Worm (Caenorhabditis elegans) whole organism, late embryonic: ENCODE data around the gene C01G10.1.

ENCODE experiments used
- C38D4.7 ChIP-seq: fragments of 200-800 bp; sonication (Bioruptor generic); optimal IDR thresholded peaks from 2 replicates; lab custom pipeline; 2018; ENCODE audit warnings: mild to moderate bottlenecking, missing genetic modification characterization, moderate library complexity, missing compliant biosample characterization
- F13H6.1 ChIP-seq: sonication (generic microtip); optimal IDR thresholded peaks from 2 replicates; lab custom pipeline; 2016; ENCODE audit warnings: missing genetic modification characterization, missing compliant biosample characterization
- K02D7.2 ChIP-seq: sonication (generic microtip); optimal IDR thresholded peaks from 2 replicates; lab custom pipeline; 2017; ENCODE audit warnings: mild to moderate bottlenecking, missing genetic modification characterization, missing compliant biosample characterization
- Y22D7AL.16 ChIP-seq: sonication (generic microtip); optimal IDR thresholded peaks from 2 replicates; lab custom pipeline; 2016; ENCODE audit warnings: missing genetic modification characterization, missing compliant biosample characterization
- ahr-1 ChIP-seq: sonication (generic microtip); optimal IDR thresholded peaks from 2 replicates; lab custom pipeline; 2016; ENCODE audit warnings: missing genetic modification characterization, missing compliant biosample characterization
- ceh-19 ChIP-seq: fragments of 200-800 bp; sonication (Bioruptor generic); optimal IDR thresholded peaks from 2 replicates; lab custom pipeline; 2018; ENCODE audit warnings: mild to moderate bottlenecking, missing genetic modification characterization, missing compliant biosample characterization
- ceh-22 ChIP-seq: sonication (generic microtip); optimal IDR thresholded peaks from 2 replicates; lab custom pipeline; 2017; ENCODE audit warnings: missing biosample characterization, missing genetic modification characterization
- ceh-31 ChIP-seq: sonication (generic microtip); optimal IDR thresholded peaks from 2 replicates; lab custom pipeline; 2016; ENCODE audit warnings: missing genetic modification characterization, missing compliant biosample characterization
- ceh-34 ChIP-seq: sonication (generic microtip); optimal IDR thresholded peaks from 2 replicates; lab custom pipeline; 2016; ENCODE audit warnings: mild to moderate bottlenecking, missing genetic modification characterization, missing compliant biosample characterization
- ceh-48 ChIP-seq: sonication (generic microtip); optimal IDR thresholded peaks from 2 replicates; lab custom pipeline; 2016; ENCODE audit warnings: missing genetic modification characterization, inconsistent platforms, missing compliant biosample characterization
- ceh-9 ChIP-seq: sonication (generic microtip); optimal IDR thresholded peaks from 2 replicates; lab custom pipeline; 2016; ENCODE audit warnings: mild to moderate bottlenecking, missing genetic modification characterization, inconsistent platforms, missing compliant biosample characterization
- che-1 ChIP-seq: sonication (generic microtip); optimal IDR thresholded peaks from 2 replicates; lab custom pipeline; 2016; ENCODE audit warnings: mild to moderate bottlenecking, missing genetic modification characterization, missing compliant biosample characterization
- dmd-4 ChIP-seq: sonication (generic microtip); optimal IDR thresholded peaks from 2 replicates; lab custom pipeline; 2016; ENCODE audit warnings: borderline replicate concordance, missing genetic modification characterization, missing compliant biosample characterization
- ets-4 ChIP-seq: sonication (generic microtip); optimal IDR thresholded peaks from 2 replicates; lab custom pipeline; 2016; ENCODE audit warnings: missing genetic modification characterization, missing compliant biosample characterization
- hlh-13 ChIP-seq: fragments of 200-800 bp; sonication (Bioruptor generic); optimal IDR thresholded peaks from 2 replicates; lab custom pipeline; 2018; ENCODE audit warnings: mild to moderate bottlenecking, missing genetic modification characterization, missing compliant biosample characterization
- hlh-6 ChIP-seq: sonication (generic microtip); optimal IDR thresholded peaks from 2 replicates; lab custom pipeline; 2016; ENCODE audit warnings: missing genotype, missing genetic modification characterization, missing compliant biosample characterization
- nfya-1 ChIP-seq: sonication (generic microtip); optimal IDR thresholded peaks from 2 replicates; lab custom pipeline; 2017; ENCODE audit warnings: missing genetic modification characterization, mild to moderate bottlenecking, missing compliant biosample characterization, antibody characterized with exemption, moderate library complexity
- odd-2 ChIP-seq: sonication (generic microtip); optimal IDR thresholded peaks from 2 replicates; lab custom pipeline; 2017; ENCODE audit warnings: antibody characterized with exemption, mild to moderate bottlenecking, missing genetic modification characterization, missing compliant biosample characterization
- pag-3 ChIP-seq: sonication (generic microtip); optimal IDR thresholded peaks from 2 replicates; lab custom pipeline; 2016; ENCODE audit warnings: missing compliant biosample characterization, missing genetic modification characterization, borderline replicate concordance
- pax-1 ChIP-seq: fragments of 150-350 bp; optimal IDR thresholded peaks from 2 replicates; lab custom pipeline; 2014; ENCODE audit warnings: missing biosample characterization, missing genetic modification characterization
- pha-4 ChIP-seq: fragments of 150-350 bp; optimal IDR thresholded peaks from 2 replicates; lab custom pipeline; 2018; ENCODE audit warnings: missing biosample characterization, missing genetic modification reagents, missing genetic modification characterization
- pros-1 ChIP-seq: fragments of 150-350 bp; optimal IDR thresholded peaks from 2 replicates; lab custom pipeline; 2014; ENCODE audit warnings: missing biosample characterization, missing genetic modification reagents, missing genetic modification characterization
- ref-2 ChIP-seq: sonication (generic microtip); optimal IDR thresholded peaks from 2 replicates; lab custom pipeline; 2016; ENCODE audit warnings: missing genetic modification characterization, missing compliant biosample characterization
- sdc-2 ChIP-seq: sonication (generic microtip); optimal IDR thresholded peaks from 2 replicates; lab custom pipeline; 2016; ENCODE audit warnings: missing genotype, missing genetic modification characterization, missing compliant biosample characterization
- sox-2 ChIP-seq: fragments of 200-800 bp; sonication (Bioruptor generic); IDR thresholded peaks from 2 replicates; pipeline ENCODE4 v1.3.6; 2022; ENCODE audit warnings: missing genetic modification reagents, missing genetic modification characterization, missing compliant biosample characterization
- tbx-2 ChIP-seq: sonication (generic microtip); optimal IDR thresholded peaks from 2 replicates; lab custom pipeline; 2016; ENCODE audit warnings: missing genetic modification characterization, missing compliant biosample characterization
- unc-3 ChIP-seq, 2 experiments: fragments of 200-800 bp in 1 of 2; sonication (Bioruptor generic) in 1 of 2; sonication (generic microtip) in 1 of 2; conservative IDR thresholded peaks in 1 of 2; optimal IDR thresholded peaks in 1 of 2; 2 replicates each; pipeline versions ENCODE4 v1.3.6 to Lab custom; 2016 to 2022; ENCODE audit warnings: missing compliant biosample characterization in 2 of 2, missing genetic modification characterization in 2 of 2, missing genetic modification reagents in 1 of 2
- unc-42 ChIP-seq: sonication (generic microtip); optimal IDR thresholded peaks from 2 replicates; lab custom pipeline; 2016; ENCODE audit warnings: missing genotype, missing genetic modification characterization, missing compliant biosample characterization
- unc-55 ChIP-seq: sonication (generic microtip); optimal IDR thresholded peaks from 2 replicates; lab custom pipeline; 2017; ENCODE audit warnings: missing biosample characterization, missing genetic modification reagents, missing genetic modification characterization

C01G10.1 gene

DNA sequence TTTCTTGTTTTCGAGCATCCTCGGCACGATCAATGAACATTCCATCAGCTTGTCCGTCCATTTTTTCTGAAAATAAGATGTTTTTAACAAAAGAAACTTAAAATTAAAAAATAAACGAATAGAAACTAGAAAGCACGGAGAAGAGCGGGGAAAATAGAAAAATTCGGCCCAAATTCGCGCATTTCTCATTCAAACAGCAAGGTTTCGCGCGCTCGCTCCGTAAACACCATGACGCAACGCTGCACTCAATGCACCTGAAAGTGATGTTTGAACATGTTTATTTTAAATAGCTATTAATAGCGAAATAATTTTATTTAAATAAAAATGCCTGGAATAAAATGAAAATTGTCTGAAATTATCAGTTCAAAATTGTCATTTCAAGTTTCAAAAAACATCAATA lies 40.0 kb upstream of the C01G10.1 start, which contains the start of the genes mcm-3 and C25D7.15:
TSS of gene mcm-3 (minus strand) at position 66 of the 400 bp plus-strand sequence.
TSS of gene C25D7.15 (plus strand) at position 275 of the 400 bp plus-strand sequence.
- TF ChIP-seq che-1 (tag; lab: Kevin White, UChicago): no peak

DNA sequence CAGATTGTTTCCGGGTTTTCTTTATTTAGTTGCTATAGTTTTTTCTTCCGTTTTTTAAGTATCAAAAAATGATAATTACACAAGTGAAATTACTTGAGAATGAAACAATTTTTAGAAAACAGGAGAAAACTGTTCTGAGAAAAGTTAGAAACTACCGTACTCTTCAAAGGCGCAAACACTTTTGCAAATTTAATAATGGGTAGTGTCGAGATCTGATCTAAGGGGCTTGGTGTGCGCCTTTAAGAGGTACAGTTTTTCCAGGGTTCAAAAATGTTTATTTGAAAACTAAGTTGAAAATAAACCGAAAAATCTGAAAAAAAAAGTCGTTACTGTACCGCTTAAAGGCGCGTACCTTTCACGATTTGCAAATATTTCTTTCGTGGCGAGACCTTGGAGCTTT lies 39.0 kb upstream of the C01G10.1 start:
- TF ChIP-seq nfya-1 (tag; lab: Kevin White, UChicago) (no peak), Y22D7AL.16 (tag; lab: Kevin White, UChicago) (no peak), ceh-22 (tag; lab: Kevin White, UChicago) (no peak), F13H6.1 (tag; lab: Kevin White, UChicago) (no peak), pax-1 (tag; lab: Kevin White, UChicago) (no peak), ceh-34 (no peak), pag-3 (tag; lab: Kevin White, UChicago) (no peak), pros-1 (tag; lab: Kevin White, UChicago) (no peak), ceh-31 (tag; lab: Kevin White, UChicago) (no peak), odd-2 (tag; lab: Kevin White, UChicago) (no peak)

DNA sequence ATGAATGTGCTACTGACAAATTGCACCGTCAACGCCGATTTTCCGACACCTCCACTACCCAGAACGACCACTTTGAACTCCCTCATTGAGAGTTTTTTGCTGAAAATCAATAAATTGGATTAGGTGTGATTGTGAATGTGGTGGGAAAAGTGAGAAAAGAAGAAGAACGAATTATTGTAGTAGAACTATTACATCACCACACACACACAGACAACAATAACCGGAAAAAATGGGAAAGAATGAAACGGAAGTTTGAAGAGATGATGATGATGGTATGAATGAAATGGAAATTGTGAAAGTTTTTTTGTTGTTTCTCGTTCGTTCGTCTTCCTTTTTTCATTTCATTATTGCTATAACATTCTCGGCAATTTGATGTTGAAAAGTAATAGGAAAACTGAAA lies 35.6 kb upstream of the C01G10.1 start, which contains the start of gene rap-2:
TSS of gene rap-2 (minus strand) at position 101 of the 400 bp plus-strand sequence.
- TF ChIP-seq hlh-13 (no peak), unc-55 (GFP tag; lab: Kevin White, UChicago) (no peak), sox-2 (GFP tag; lab: Robert Waterston, UW) (no peak)

DNA sequence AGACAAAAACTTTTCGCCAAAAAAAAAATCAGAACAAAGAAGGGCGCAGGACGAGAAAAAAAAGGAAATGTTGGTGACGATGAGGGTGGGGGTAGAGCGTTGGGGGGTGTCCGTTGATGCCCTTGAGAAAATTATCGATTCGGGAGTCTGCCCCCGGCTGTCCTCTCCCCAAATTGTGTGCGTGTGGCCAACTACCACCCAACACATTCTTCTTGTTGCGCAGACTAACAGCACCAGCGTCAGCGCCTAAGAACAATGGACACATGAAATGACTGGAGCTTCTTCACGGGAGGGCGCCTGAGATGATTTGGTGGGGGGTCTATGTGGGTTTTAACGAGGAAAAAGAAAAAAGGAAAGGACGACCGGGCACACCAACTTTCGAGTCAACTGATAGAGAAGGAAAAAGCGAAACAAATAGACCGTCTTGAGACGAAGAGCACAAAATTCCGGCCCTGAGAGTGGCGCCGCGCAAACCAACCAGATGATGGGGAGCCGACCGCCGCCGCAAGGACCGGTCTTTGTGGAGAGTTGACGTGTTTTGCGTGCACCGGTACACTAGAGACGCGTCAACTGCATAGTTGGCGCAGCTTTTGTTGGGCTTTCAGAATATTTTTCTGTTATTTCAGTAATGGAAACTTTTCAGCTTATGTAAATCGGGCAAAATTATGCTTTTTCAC lies 34.3 kb upstream of the C01G10.1 start, which contains the start of gene C25D7.9:
TSS of gene C25D7.9 (plus strand) at position 68 of the 677 bp plus-strand sequence.
- TF ChIP-seq unc-42 (tag; lab: Kevin White, UChicago) (peak; percentile 47), sdc-2 (tag; lab: Kevin White, UChicago) (peak; percentile 20), ceh-31 (tag; lab: Kevin White, UChicago) (peak; percentile 65), tbx-2 (tag; lab: Kevin White, UChicago) (peak; percentile 40), ceh-48 (peak; percentile 90), ref-2 (tag; lab: Kevin White, UChicago) (peak; percentile 22), K02D7.2 (tag; lab: Kevin White, UChicago) (no peak), hlh-6 (peak; percentile 16), F13H6.1 (tag; lab: Kevin White, UChicago) (no peak), unc-3 (GFP tag; conservative IDR thresholded peaks at IDR 0.05; lab: Robert Waterston, UW) (no peak), unc-3 (tag; optimal IDR thresholded peaks at IDR 0.05; lab: Kevin White, UChicago) (no peak), ceh-34 (peak; percentile 32), pha-4 (tag; lab: Kevin White, UChicago) (no peak), ceh-19 (GFP tag; lab: Kevin White, UChicago) (peak; percentile 46), ets-4 (tag; lab: Kevin White, UChicago) (peak; percentile 61)

DNA sequence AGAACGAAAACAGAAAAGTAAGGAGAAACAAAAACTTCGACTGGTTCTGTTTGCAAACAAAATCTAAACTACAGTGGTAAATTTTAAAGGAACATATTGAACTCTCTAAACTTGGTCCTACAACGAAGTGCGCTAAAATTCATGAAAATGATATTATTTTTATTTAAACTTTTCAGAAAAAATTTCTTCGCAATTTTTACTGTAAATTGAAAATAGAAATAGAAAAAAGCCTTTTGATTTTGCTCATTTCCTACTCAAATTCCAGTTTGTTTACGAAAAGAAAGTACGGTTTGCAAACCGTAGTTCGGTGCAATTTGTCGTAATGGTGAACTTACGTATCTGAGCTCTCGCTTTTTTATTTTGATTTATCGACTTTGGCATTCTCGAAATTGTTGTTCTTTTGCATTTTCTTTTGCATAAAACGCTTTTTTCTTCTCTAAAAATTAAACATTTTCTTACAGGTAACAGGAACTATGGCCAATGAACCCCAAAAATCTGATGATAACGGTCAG lies 33.7 kb upstream of the C01G10.1 start, which contains the start of gene otub-1:
TSS of gene otub-1 (plus strand) at position 462 of the 512 bp plus-strand sequence.
- TF ChIP-seq ref-2 (tag; lab: Kevin White, UChicago) (no peak), dmd-4 (tag; lab: Kevin White, UChicago) (no peak), F13H6.1 (tag; lab: Kevin White, UChicago) (no peak), ceh-9 (no peak), ahr-1 (tag; lab: Kevin White, UChicago) (no peak), C38D4.7 (GFP tag; lab: Kevin White, UChicago) (no peak)
